Worm (Caenorhabditis elegans) whole organism, L4/young adult: ENCODE measurements around the gene C39B5.2.

Source experiments
- W03F9.2 ChIP-seq: fragments of 150-350 bp; optimal IDR thresholded peaks from 2 replicates; lab custom pipeline; 2014; ENCODE audit warnings: missing biosample characterization, missing genetic modification characterization
- dao-5 ChIP-seq: sonication (generic microtip); optimal IDR thresholded peaks from 2 replicates; lab custom pipeline; 2016; ENCODE audit warnings: missing genotype, missing genetic modification characterization, moderate library complexity, missing compliant biosample characterization
- him-1 ChIP-seq: sonication (generic microtip); optimal IDR thresholded peaks from 2 replicates; lab custom pipeline; 2016; ENCODE audit warnings: missing genotype, missing genetic modification reagents, missing genetic modification characterization, missing compliant biosample characterization

DNA sequence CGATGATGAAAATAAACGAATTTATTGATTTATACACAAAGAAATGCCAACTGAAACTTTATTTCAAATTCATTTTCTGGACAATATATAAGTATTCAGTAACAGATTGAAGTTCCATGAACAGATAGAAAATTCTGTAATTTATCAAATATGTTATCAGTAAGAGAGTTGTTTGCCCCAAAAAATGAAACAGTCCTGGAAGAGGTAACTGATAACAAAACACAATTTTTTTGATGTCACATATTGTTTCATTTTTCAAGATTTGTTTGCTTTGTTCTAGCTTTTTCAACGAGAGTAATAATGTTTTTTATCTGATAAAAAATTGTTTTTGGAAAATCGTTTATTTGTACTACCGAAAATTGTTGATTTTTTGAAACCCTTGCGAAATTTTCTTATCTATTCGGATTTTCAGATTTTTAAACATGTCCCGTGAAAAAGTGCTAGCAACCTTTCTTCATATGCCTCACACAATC is 18.4 kb downstream of the C39B5.2 start, which contains the start of gene fbxa-73:
- no peak for TF ChIP-seq dao-5 (tag; lab: Kevin White, UChicago)
- no peak for TF ChIP-seq him-1
- no peak for TF ChIP-seq W03F9.2 (tag; lab: Kevin White, UChicago)
